Worm (Caenorhabditis elegans): Measurements from ENCODE around the gene clec-136.

ce11 chrII:4601256-4601655 lies 15.1 kb downstream of the clec-136 start, which contains the start of gene ipla-1:
- TF ChIP-seq ref-1 (GFP tag; conservative IDR thresholded peaks at IDR 0.05) (no peak), klf-2 (GFP tag; conservative IDR thresholded peaks at IDR 0.05) (no peak), tab-1 (GFP tag; IDR thresholded peaks at IDR 0.05) (no peak), T22C8.4 (GFP tag; IDR thresholded peaks at IDR 0.05) (no peak), cog-1 (tag; optimal IDR thresholded peaks at IDR 0.05) (no peak)

Measured in whole organism, midembryonic.